Worm (Caenorhabditis elegans): ENCODE data around the gene sup-12.

DNA sequence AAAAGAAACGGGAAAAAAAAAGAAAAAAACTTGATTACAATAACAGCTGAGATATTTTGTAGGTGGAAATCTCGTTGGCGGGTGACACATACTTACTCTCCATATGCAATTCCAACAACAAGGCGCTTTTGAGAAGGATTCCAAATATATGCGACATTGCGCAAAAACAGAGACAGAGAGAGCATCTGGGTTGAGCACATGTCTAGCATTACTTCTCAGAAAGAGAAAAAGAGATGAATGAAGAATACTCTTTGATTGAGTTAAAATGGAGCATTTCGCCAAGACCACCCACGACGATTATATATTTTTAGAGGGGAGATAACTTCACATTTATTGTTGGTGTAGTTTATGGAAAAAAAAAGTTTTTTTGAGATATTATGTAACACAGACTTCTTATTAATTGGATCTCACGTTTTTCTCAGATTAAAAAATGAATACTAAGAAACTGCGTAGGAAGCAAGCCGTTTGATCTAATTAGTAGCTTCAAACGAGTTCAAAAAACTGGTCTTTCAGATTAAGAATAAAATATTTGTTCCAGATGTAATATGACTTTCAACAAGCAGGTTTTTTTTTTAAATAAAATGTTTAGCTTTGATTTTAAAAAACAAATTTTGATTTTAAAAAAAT, 40.7 kb downstream of the sup-12 start:
- TF ChIP-seq him-1 (tag; optimal IDR thresholded peaks at IDR 0.05) (no peak), W03F9.2 (tag; optimal IDR thresholded peaks at IDR 0.05) (no peak)

Measured in whole organism, L4/young adult.